Fruit fly (Drosophila melanogaster) whole organism, embryonic: Measurements from ENCODE around the gene CG32260.
A peak's percentile ranks its signal among the peaks of the same experiment; 100 is the strongest.

Source experiments
- Bgb ChIP-seq: fragments of 200-800 bp; sonication (Bioruptor generic); IDR thresholded peaks from 2 replicates; pipeline ENCODE4 v1.3.6; 2022; ENCODE audit warnings: missing biosample characterization, missing genetic modification characterization; ENCODE audit not compliant: partially characterized antibody
- Blimp-1 ChIP-seq: fragments of 200-800 bp; sonication (Bioruptor generic); optimal IDR thresholded peaks from 3 replicates; lab custom pipeline; 2018; ENCODE audit warnings: missing biosample characterization, missing genetic modification characterization, mild to moderate bottlenecking, moderate library complexity, missing genetic modification reagents
- BtbVII ChIP-seq: fragments of 200-800 bp; sonication (Bioruptor generic); optimal IDR thresholded peaks from 3 replicates; lab custom pipeline; 2017; ENCODE audit warnings: missing biosample characterization, mild to moderate bottlenecking, missing genetic modification characterization
- CG1024 ChIP-seq: fragments of 200-800 bp; sonication (Bioruptor generic); IDR thresholded peaks from 2 replicates; pipeline ENCODE4 v1.3.6; 2022; ENCODE audit warnings: missing biosample characterization, missing genetic modification characterization
- CG10267 ChIP-seq: fragments of 200-800 bp; sonication (Bioruptor generic); optimal IDR thresholded peaks from 2 replicates; lab custom pipeline; 2018; ENCODE audit warnings: missing biosample characterization, mild to moderate bottlenecking, missing genetic modification characterization, moderate library complexity
- CG10431 ChIP-seq: fragments of 200-800 bp; sonication (Bioruptor generic); optimal IDR thresholded peaks from 3 replicates; lab custom pipeline; 2018; ENCODE audit warnings: missing biosample characterization, mild to moderate bottlenecking, missing genetic modification characterization
- CG12071 ChIP-seq: fragments of 200-800 bp; sonication (Bioruptor generic); optimal IDR thresholded peaks from 3 replicates; lab custom pipeline; 2018; ENCODE audit warnings: missing biosample characterization, mild to moderate bottlenecking, missing genetic modification characterization
- CG12769 ChIP-seq: fragments of 200-800 bp; sonication (Bioruptor generic); optimal IDR thresholded peaks from 2 replicates; lab custom pipeline; 2019; ENCODE audit warnings: missing biosample characterization, mild to moderate bottlenecking, missing genetic modification characterization, moderate library complexity
- CG13424 ChIP-seq: fragments of 200-800 bp; sonication (Bioruptor generic); optimal IDR thresholded peaks from 2 replicates; lab custom pipeline; 2019; ENCODE audit warnings: missing biosample characterization, mild to moderate bottlenecking, missing genetic modification characterization, moderate library complexity
- CG13624 ChIP-seq: fragments of 200-800 bp; sonication (Bioruptor generic); optimal IDR thresholded peaks from 2 replicates; lab custom pipeline; 2016; ENCODE audit warnings: missing biosample characterization, missing genetic modification characterization
- CG2199 ChIP-seq: fragments of 200-800 bp; sonication (Bioruptor generic); IDR thresholded peaks from 3 replicates; pipeline ENCODE4 v1.3.6; 2022; ENCODE audit warnings: missing biosample characterization, missing genetic modification characterization
- CG3163 ChIP-seq: fragments of 200-800 bp; sonication (Bioruptor generic); optimal IDR thresholded peaks from 3 replicates; lab custom pipeline; 2016; ENCODE audit warnings: missing biosample characterization, missing genetic modification characterization
- CG3407 ChIP-seq: fragments of 200-800 bp; sonication (Bioruptor generic); optimal IDR thresholded peaks from 2 replicates; lab custom pipeline; 2018; ENCODE audit warnings: missing biosample characterization, mild to moderate bottlenecking, missing genetic modification characterization
- CG6175 ChIP-seq: fragments of 200-800 bp; sonication (Bioruptor generic); IDR thresholded peaks from 3 replicates; pipeline ENCODE4 v1.3.6; 2022; ENCODE audit warnings: missing biosample characterization, missing genetic modification characterization
- CG6654 ChIP-seq: fragments of 200-800 bp; sonication (Bioruptor generic); optimal IDR thresholded peaks from 2 replicates; lab custom pipeline; 2017; ENCODE audit warnings: missing biosample characterization, mild to moderate bottlenecking, missing genetic modification characterization
- CG7839 ChIP-seq: fragments of 200-800 bp; sonication (Bioruptor generic); optimal IDR thresholded peaks from 3 replicates; lab custom pipeline; 2018; ENCODE audit warnings: missing biosample characterization, mild to moderate bottlenecking, missing genetic modification characterization, moderate library complexity
- CG7928 ChIP-seq: fragments of 200-800 bp; sonication (Bioruptor generic); optimal IDR thresholded peaks from 2 replicates; lab custom pipeline; 2017; ENCODE audit warnings: missing biosample characterization, mild to moderate bottlenecking, missing genetic modification characterization
- CG8281 ChIP-seq: fragments of 200-800 bp; sonication (Bioruptor generic); optimal IDR thresholded peaks from 2 replicates; lab custom pipeline; 2018; ENCODE audit warnings: missing biosample characterization, mild to moderate bottlenecking, missing genetic modification characterization, moderate library complexity
- CG8388 ChIP-seq: fragments of 200-800 bp; sonication (Bioruptor generic); optimal IDR thresholded peaks from 2 replicates; lab custom pipeline; 2019; ENCODE audit warnings: missing biosample characterization, mild to moderate bottlenecking, missing genetic modification characterization, moderate library complexity
- CG9817 ChIP-seq: fragments of 200-800 bp; sonication (Bioruptor generic); optimal IDR thresholded peaks from 2 replicates; lab custom pipeline; 2018; ENCODE audit warnings: missing biosample characterization, mild to moderate bottlenecking, missing genetic modification characterization, moderate library complexity
- CHES-1-like ChIP-seq: fragments of 200-800 bp; sonication (Bioruptor generic); optimal IDR thresholded peaks from 2 replicates; lab custom pipeline; 2016; ENCODE audit warnings: missing biosample characterization, missing genetic modification characterization
- D19A ChIP-seq: fragments of 200-800 bp; optimal IDR thresholded peaks from 3 replicates; lab custom pipeline; 2019; ENCODE audit warnings: missing biosample characterization, mild to moderate bottlenecking, missing genetic modification characterization, moderate library complexity
- Doc2 ChIP-seq: fragments of 200-800 bp; sonication (Bioruptor generic); IDR thresholded peaks from 2 replicates; pipeline ENCODE4 v1.3.6; 2022; ENCODE audit warnings: missing biosample characterization, missing genetic modification characterization
- Gsc ChIP-seq: fragments of 200-800 bp; sonication (Bioruptor generic); IDR thresholded peaks from 2 replicates; pipeline ENCODE4 v1.3.6; 2022; ENCODE audit warnings: missing biosample characterization, missing genetic modification characterization
- Hr51 ChIP-seq, 2 experiments: fragments of 200-800 bp; sonication (Bioruptor generic); optimal IDR thresholded peaks; 2 replicates in 1 of 2; 3 replicates in 1 of 2; lab custom pipeline; 2016 to 2018; ENCODE audit warnings: missing biosample characterization in 2 of 2, missing genetic modification characterization in 2 of 2, mild to moderate bottlenecking in 1 of 2, moderate library complexity in 1 of 2
- MBD-R2 ChIP-seq: fragments of 200-800 bp; sonication (Bioruptor generic); IDR thresholded peaks from 2 replicates; pipeline ENCODE4 v1.3.6; 2022; ENCODE audit warnings: missing biosample characterization, missing genetic modification characterization
- Med ChIP-seq: fragments of 200-800 bp; sonication (Bioruptor generic); peaks from one replicate; lab custom pipeline; 2016; ENCODE audit warnings: missing biosample characterization, missing genetic modification characterization, mild to moderate bottlenecking, inconsistent platforms, moderate library complexity
- Myb ChIP-seq: fragments of 200-800 bp; sonication (Bioruptor generic); optimal IDR thresholded peaks from 2 replicates; lab custom pipeline; 2016; ENCODE audit warnings: missing biosample characterization, missing genetic modification characterization
- NfI ChIP-seq: fragments of 200-800 bp; sonication (Bioruptor generic); optimal IDR thresholded peaks from 3 replicates; lab custom pipeline; 2018; ENCODE audit warnings: missing biosample characterization, mild to moderate bottlenecking, missing genetic modification characterization, moderate library complexity
- ap ChIP-seq: fragments of 200-800 bp; sonication (Bioruptor generic); IDR thresholded peaks from 2 replicates; pipeline ENCODE4 v1.3.6; 2022; ENCODE audit warnings: missing biosample characterization, missing genetic modification characterization
- ato ChIP-seq: fragments of 200-800 bp; sonication (Bioruptor generic); IDR thresholded peaks from 2 replicates; pipeline ENCODE4 v1.3.6; 2022; ENCODE audit warnings: missing biosample characterization, missing genetic modification characterization; ENCODE audit not compliant: partially characterized antibody
- chn ChIP-seq: fragments of 200-800 bp; sonication (Bioruptor generic); optimal IDR thresholded peaks from 2 replicates; lab custom pipeline; 2016; ENCODE audit warnings: missing biosample characterization, missing genetic modification characterization
- crol ChIP-seq: fragments of 200-800 bp; sonication (Bioruptor generic); IDR thresholded peaks from 2 replicates; pipeline ENCODE4 v1.3.6; 2022; ENCODE audit warnings: missing biosample characterization, missing genetic modification characterization
- dm ChIP-seq: fragments of 200-800 bp; sonication (Bioruptor generic); optimal IDR thresholded peaks from 3 replicates; lab custom pipeline; 2016; ENCODE audit warnings: missing biosample characterization, missing genetic modification characterization
- hth ChIP-seq: fragments of >200 bp; optimal IDR thresholded peaks from 2 replicates; lab custom pipeline; 2017; ENCODE audit warnings: inconsistent platforms
- knrl ChIP-seq: fragments of 200-800 bp; sonication (Bioruptor generic); IDR thresholded peaks from 3 replicates; pipeline ENCODE4 v1.3.6; 2022; ENCODE audit warnings: missing biosample characterization, missing genetic modification characterization; ENCODE audit not compliant: partially characterized antibody
- otp ChIP-seq: fragments of 200-800 bp; sonication (Bioruptor generic); IDR thresholded peaks from 3 replicates; pipeline ENCODE4, ENCODE4 v1.3.6; 2022; ENCODE audit warnings: missing biosample characterization, missing genetic modification characterization
- slbo ChIP-seq: fragments of 200-800 bp; sonication (Bioruptor generic); IDR thresholded peaks from 2 replicates; pipeline ENCODE4 v1.3.6; 2022; ENCODE audit warnings: missing biosample characterization, missing genetic modification characterization
- sr ChIP-seq: fragments of 200-800 bp; sonication (Bioruptor generic); IDR thresholded peaks from 3 replicates; pipeline ENCODE4 v1.3.6; 2022; ENCODE audit warnings: missing biosample characterization, missing genetic modification characterization
- sug ChIP-seq: fragments of 200-800 bp; optimal IDR thresholded peaks from 2 replicates; lab custom pipeline; 2019; ENCODE audit warnings: missing biosample characterization, mild to moderate bottlenecking, missing genetic modification characterization, moderate library complexity
- tll ChIP-seq, 2 experiments: fragments of 200-800 bp in 1 of 2; fragments of >200 bp in 1 of 2; sonication (Bioruptor generic) in 1 of 2; optimal IDR thresholded peaks; 2 replicates each; lab custom pipeline; 2017 to 2019; ENCODE audit warnings: missing biosample characterization in 2 of 2, missing genetic modification characterization in 2 of 2, mild to moderate bottlenecking in 1 of 2, moderate library complexity in 1 of 2
- usp ChIP-seq: fragments of >200 bp; optimal IDR thresholded peaks from 2 replicates; lab custom pipeline; 2017; ENCODE audit warnings: missing biosample characterization, missing genetic modification characterization

CG32260 gene

DNA sequence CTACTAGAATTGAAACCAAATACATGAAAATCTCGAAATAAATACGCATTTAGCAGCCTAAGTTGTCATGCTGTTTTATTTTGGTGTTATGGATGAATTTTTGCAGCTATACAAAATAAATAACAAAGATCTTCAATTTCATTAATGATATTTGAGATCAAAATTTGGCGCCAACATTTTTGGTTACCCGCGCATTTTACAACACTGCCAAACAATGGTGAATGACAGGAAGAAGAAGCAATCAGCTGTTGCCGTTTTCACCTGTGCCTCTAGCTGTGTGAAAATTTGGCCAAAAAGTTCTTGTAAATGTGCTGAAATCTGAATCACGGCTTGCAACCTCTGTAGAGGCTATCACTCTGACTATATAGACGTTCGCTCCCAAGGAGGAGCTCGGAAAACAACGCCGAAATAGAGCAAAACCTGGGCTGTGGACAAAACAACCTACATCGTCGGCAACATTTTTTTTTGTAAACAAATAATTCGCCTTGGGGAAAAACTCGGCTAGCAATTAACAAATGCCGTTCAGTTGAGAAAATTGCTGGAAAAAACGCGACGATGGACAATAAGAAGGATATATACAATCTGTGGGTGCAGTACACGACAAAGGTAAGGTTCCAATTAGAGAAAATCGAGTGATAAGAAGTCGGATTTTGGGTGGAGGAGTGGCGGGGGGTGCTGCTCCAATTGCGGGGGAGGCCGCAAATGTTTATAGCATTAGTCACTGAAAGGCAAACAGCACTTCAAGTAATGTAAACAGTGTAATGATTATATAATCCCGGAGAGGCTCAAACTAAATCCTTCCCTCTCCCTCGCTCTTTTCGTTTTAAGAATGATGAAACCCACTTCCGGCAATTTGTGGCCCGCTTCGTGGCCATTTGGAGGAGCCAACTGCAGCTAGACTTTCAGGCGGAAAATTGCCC lies 51.8 kb downstream of the CG32260 start, which contains the start of gene CG43367 (continued):
- TF ChIP-seq CG10267 (tag; lab: Kevin White, UChicago) = peak; percentile 96
- TF ChIP-seq MBD-R2 (GFP tag; lab: Robert Waterston, UW) = peak; percentile 89
- TF ChIP-seq knrl (GFP tag; lab: Robert Waterston, UW) = no peak
- TF ChIP-seq CG6175 (GFP tag; lab: Robert Waterston, UW) = no peak
- peak in 1 of 2 experiments; percentile 34 for TF ChIP-seq tll (GFP tag; optimal IDR thresholded peaks at IDR 0.05; lab: Kevin White, UChicago)
- no peak for TF ChIP-seq Bgb
- no peak for TF ChIP-seq CG13624
- no peak for TF ChIP-seq CG7839
- peak; percentile 90 for TF ChIP-seq crol (GFP tag; lab: Robert Waterston, UW)
- TF ChIP-seq Hr51 (GFP tag; optimal IDR thresholded peaks at IDR 0.05; lab: Kevin White, UChicago) = no peak
- TF ChIP-seq CG7928 (GFP tag; lab: Kevin White, UChicago) = no peak
- TF ChIP-seq CG3163 (GFP tag; lab: Kevin White, UChicago) = no peak
- peak; percentile 45 for TF ChIP-seq Myb (GFP tag; lab: Kevin White, UChicago)
- TF ChIP-seq ato (GFP tag; lab: Robert Waterston, UW) = no peak
- TF ChIP-seq NfI (GFP tag; lab: Kevin White, UChicago) = peak; percentile 16
- no peak for TF ChIP-seq Gsc (GFP tag; lab: Robert Waterston, UW)
- no peak for TF ChIP-seq CG8281 (tag; lab: Kevin White, UChicago)
- TF ChIP-seq Blimp-1 (GFP tag; lab: Kevin White, UChicago) = no peak
- TF ChIP-seq slbo (GFP tag; lab: Robert Waterston, UW) = peak; percentile 41; the same call in 1 of the 2 replicates
- no peak for TF ChIP-seq CG10431
- TF ChIP-seq chn (GFP tag; lab: Kevin White, UChicago) = no peak
- TF ChIP-seq BtbVII (GFP tag; lab: Kevin White, UChicago) = no peak
- no peak for TF ChIP-seq CG1024 (GFP tag; lab: Robert Waterston, UW)
- TF ChIP-seq usp (GFP tag; lab: Kevin White, UChicago) = no peak
- TF ChIP-seq dm (GFP tag; lab: Kevin White, UChicago) = no peak
- 0 out of 3 replicates have a peak, but pooled peaks have one; percentile 25 for TF ChIP-seq otp
- TF ChIP-seq CG6654 (GFP tag; lab: Kevin White, UChicago) = no peak
- TF ChIP-seq hth (lab: Kevin White, UChicago) = no peak
- TF ChIP-seq CG3407 (GFP tag; lab: Kevin White, UChicago) = peak; percentile 57
- peak; percentile 11 for TF ChIP-seq CHES-1-like (GFP tag; lab: Kevin White, UChicago)
- no peak for TF ChIP-seq CG2199 (GFP tag; lab: Robert Waterston, UW)
- no peak for TF ChIP-seq Doc2 (GFP tag; lab: Robert Waterston, UW)
- TF ChIP-seq CG13424 (tag; lab: Kevin White, UChicago) = no peak
- no peak for TF ChIP-seq CG12071
- TF ChIP-seq D19A (tag; lab: Kevin White, UChicago) = no peak
- no peak for TF ChIP-seq CG8388
- TF ChIP-seq sug = no peak
- TF ChIP-seq CG12769 (tag; lab: Kevin White, UChicago) = no peak
- TF ChIP-seq ap = no peak
- peak; percentile 89 for TF ChIP-seq Med (GFP tag; lab: Kevin White, UChicago)
- no peak for TF ChIP-seq CG9817 (tag; lab: Kevin White, UChicago)
- peak; percentile 77 for TF ChIP-seq sr (GFP tag; lab: Robert Waterston, UW)
- TF ChIP-seq, all 482 proteins: peak for 69
